Worm (Caenorhabditis elegans) whole organism, L1 larva: ENCODE results near the gene B0554.4.

ENCODE experiments used
- aly-2 ChIP-seq: fragments of 150-350 bp; optimal IDR thresholded peaks from 2 replicates; lab custom pipeline; 2014; ENCODE audit warnings: missing biosample characterization, missing genetic modification characterization
- ama-1 ChIP-seq: fragments of 150-350 bp; optimal IDR thresholded peaks from 2 replicates; lab custom pipeline; 2014
- fkh-10 ChIP-seq: sonication (generic microtip); optimal IDR thresholded peaks from 2 replicates; lab custom pipeline; 2017; ENCODE audit warnings: missing biosample characterization, missing genetic modification reagents, missing genetic modification characterization
- lin-39 ChIP-seq: fragments of 150-350 bp; optimal IDR thresholded peaks from 2 replicates; lab custom pipeline; 2014; ENCODE audit warnings: missing biosample characterization, missing genetic modification reagents, missing genetic modification characterization
- pag-3 ChIP-seq: sonication (generic microtip); optimal IDR thresholded peaks from 2 replicates; lab custom pipeline; 2017; ENCODE audit warnings: missing genetic modification characterization, mild to moderate bottlenecking, missing compliant biosample characterization, antibody characterized with exemption, borderline replicate concordance; ENCODE audit not compliant: insufficient read depth
- unc-30 ChIP-seq: sonication (generic microtip); optimal IDR thresholded peaks from 2 replicates; lab custom pipeline; 2017; ENCODE audit warnings: missing biosample characterization, missing genetic modification characterization
- unc-86 ChIP-seq: sonication (generic microtip); optimal IDR thresholded peaks from 2 replicates; lab custom pipeline; 2016; ENCODE audit warnings: missing genetic modification characterization, missing compliant biosample characterization

ce11 chrV:439183-439749 lies 10.3 kb downstream of the B0554.4 start:
- TF ChIP-seq fkh-10 (GFP tag; lab: Kevin White, UChicago), result no peak
- TF ChIP-seq unc-86 (tag; lab: Kevin White, UChicago), result no peak
- no peak for TF ChIP-seq pag-3 (tag; lab: Kevin White, UChicago)
- no peak for TF ChIP-seq lin-39 (tag; lab: Kevin White, UChicago)
- TF ChIP-seq aly-2 (tag; lab: Kevin White, UChicago), result no peak
- TF ChIP-seq unc-30 (tag; lab: Kevin White, UChicago), result no peak
- no peak for TF ChIP-seq ama-1 (lab: Kevin White, UChicago)
